Fruit fly (Drosophila melanogaster): ENCODE data around the gene CG7579.

- TF ChIP-seq Hr39 (GFP tag; optimal IDR thresholded peaks at IDR 0.05) (no peak), CG7368 (GFP tag; optimal IDR thresholded peaks at IDR 0.05) (no peak), Blimp-1 (GFP tag; optimal IDR thresholded peaks at IDR 0.05) (no peak), CG34406 (GFP tag; optimal IDR thresholded peaks at IDR 0.05) (no peak), CG16779 (tag; optimal IDR thresholded peaks at IDR 0.05) (no peak), CG8319 (GFP tag; optimal IDR thresholded peaks at IDR 0.05) (no peak), Eip93F (GFP tag; optimal IDR thresholded peaks at IDR 0.05) (no peak), CG32006 (GFP tag; optimal IDR thresholded peaks at IDR 0.05) (no peak), CG6163 (GFP tag; IDR thresholded peaks at IDR 0.05) (no peak), net (GFP tag; optimal IDR thresholded peaks at IDR 0.05) (no peak)
Measured at dm6 chr3L:15660915-15661314, 22.3 kb downstream of the CG7579 start, which contains the start of the genes Eig71Ej and Eig71Ek.
